Worm (Caenorhabditis elegans) whole organism, L2 larva: ENCODE data around the gene Y62E10A.20.

Source experiments
- R02D3.7 ChIP-seq: fragments of 150-350 bp; optimal IDR thresholded peaks from 2 replicates; lab custom pipeline; 2014; ENCODE audit warnings: missing biosample characterization, missing genetic modification characterization
- ama-1 ChIP-seq: fragments of 150-350 bp; optimal IDR thresholded peaks from 2 replicates; lab custom pipeline; 2018; ENCODE audit warnings: inconsistent platforms
- blmp-1 ChIP-seq: sonication (generic microtip); optimal IDR thresholded peaks from 2 replicates; lab custom pipeline; 2017; ENCODE audit warnings: missing genetic modification characterization, mild to moderate bottlenecking, missing compliant biosample characterization, antibody characterized with exemption, moderate library complexity; ENCODE audit not compliant: insufficient read depth
- elt-3 ChIP-seq: sonication (generic microtip); optimal IDR thresholded peaks from 2 replicates; lab custom pipeline; 2017; ENCODE audit warnings: missing biosample characterization, missing genetic modification characterization
- fos-1 ChIP-seq: fragments of 150-350 bp; optimal IDR thresholded peaks from 2 replicates; lab custom pipeline; 2014; ENCODE audit warnings: missing biosample characterization, missing genetic modification characterization
- gmeb-1 ChIP-seq: fragments of 150-350 bp; optimal IDR thresholded peaks from 2 replicates; lab custom pipeline; 2014; ENCODE audit warnings: missing biosample characterization, missing genetic modification characterization
- mbf-1 ChIP-seq: sonication (generic microtip); optimal IDR thresholded peaks from 2 replicates; lab custom pipeline; 2017; ENCODE audit warnings: missing biosample characterization, missing genetic modification characterization
- mdl-1 ChIP-seq, 2 experiments: fragments of 150-350 bp in 1 of 2; sonication (generic microtip) in 1 of 2; optimal IDR thresholded peaks; 2 replicates each; lab custom pipeline; 2017; ENCODE audit warnings: missing biosample characterization in 2 of 2, missing genetic modification characterization in 2 of 2
- nhr-21 ChIP-seq: fragments of 150-350 bp; optimal IDR thresholded peaks from 2 replicates; lab custom pipeline; 2014; ENCODE audit warnings: missing biosample characterization, missing genetic modification characterization
- nhr-77 ChIP-seq: fragments of 150-350 bp; optimal IDR thresholded peaks from 2 replicates; lab custom pipeline; 2014; ENCODE audit warnings: missing biosample characterization, missing genetic modification characterization
- snpc-4 ChIP-seq: fragments of 150-350 bp; optimal IDR thresholded peaks from 2 replicates; lab custom pipeline; 2014; ENCODE audit warnings: missing biosample characterization, missing genetic modification characterization
- unc-39 ChIP-seq: fragments of 150-350 bp; optimal IDR thresholded peaks from 2 replicates; lab custom pipeline; 2014; ENCODE audit warnings: missing biosample characterization, missing genetic modification characterization
- unc-62 ChIP-seq: fragments of 150-350 bp; optimal IDR thresholded peaks from 2 replicates; lab custom pipeline; 2014; ENCODE audit warnings: missing biosample characterization, missing genetic modification reagents, missing genetic modification characterization
- zag-1 ChIP-seq: fragments of 150-350 bp; optimal IDR thresholded peaks from 2 replicates; lab custom pipeline; 2014; ENCODE audit warnings: missing biosample characterization, missing genetic modification characterization

DNA sequence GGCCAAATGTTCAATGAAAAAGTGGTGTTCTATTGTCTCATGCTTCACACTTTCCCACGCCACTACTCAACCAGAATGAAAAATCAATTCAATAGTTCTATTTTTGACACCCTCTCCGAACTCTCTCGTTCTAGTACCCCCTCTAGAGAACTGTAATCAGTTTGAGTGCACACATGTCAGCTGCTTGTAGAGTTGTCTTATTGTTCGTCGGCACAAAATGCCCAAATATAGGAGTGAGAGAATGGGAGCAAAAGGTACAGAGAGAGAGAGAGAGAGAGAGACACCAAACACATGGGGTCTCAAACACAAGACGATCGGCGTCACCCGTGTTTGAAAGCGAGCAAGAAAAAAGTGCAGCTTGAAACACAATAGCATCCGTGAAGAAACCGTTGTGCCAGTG lies 51.6 kb downstream of the Y62E10A.20 start:
- TF ChIP-seq ama-1 (lab: Kevin White, UChicago) (no peak), zag-1 (no peak), nhr-77 (tag; lab: Kevin White, UChicago) (no peak), mbf-1 (tag; lab: Kevin White, UChicago) (no peak), fos-1 (tag; lab: Kevin White, UChicago) (peak; percentile 27), R02D3.7 (tag; lab: Kevin White, UChicago) (no peak), snpc-4 (no peak), nhr-21 (tag; lab: Kevin White, UChicago) (no peak), unc-39 (tag; lab: Kevin White, UChicago) (no peak), elt-3 (tag; lab: Kevin White, UChicago) (no peak), gmeb-1 (no peak), mdl-1 (tag; optimal IDR thresholded peaks at IDR 0.05; lab: Kevin White, UChicago) (no peak), blmp-1 (tag; lab: Kevin White, UChicago) (no peak), unc-62 (GFP tag; lab: Kevin White, UChicago) (no peak)
